Fruit fly (Drosophila melanogaster) whole organism, embryonic: Measurements from ENCODE around the gene SsRbeta.

Source experiments
- Atf6 ChIP-seq: fragments of 200-800 bp; sonication (Bioruptor generic); IDR thresholded peaks from 2 replicates; pipeline ENCODE4 v1.3.6; 2022; ENCODE audit warnings: missing biosample characterization, missing genetic modification characterization
- BEAF-32 ChIP-seq: fragments of 200-800 bp; sonication (Bioruptor generic); optimal IDR thresholded peaks from 3 replicates; lab custom pipeline; 2017; ENCODE audit warnings: missing biosample characterization, missing genetic modification characterization, mild to moderate bottlenecking, moderate library complexity, missing genetic modification reagents
- Bdp1 ChIP-seq: fragments of 200-800 bp; sonication (Bioruptor generic); optimal IDR thresholded peaks from 3 replicates; lab custom pipeline; 2016; ENCODE audit warnings: missing biosample characterization, missing genetic modification characterization
- CG10274 ChIP-seq: fragments of 200-800 bp; sonication (Bioruptor generic); optimal IDR thresholded peaks from 3 replicates; lab custom pipeline; 2017; ENCODE audit warnings: missing biosample characterization, mild to moderate bottlenecking, missing genetic modification characterization
- CG14965 ChIP-seq: fragments of 200-800 bp; sonication (Bioruptor generic); optimal IDR thresholded peaks from 2 replicates; lab custom pipeline; 2016; ENCODE audit warnings: missing biosample characterization, missing genetic modification characterization, borderline replicate concordance
- CG15011 ChIP-seq: fragments of 200-800 bp; sonication (Bioruptor generic); optimal IDR thresholded peaks from 3 replicates; lab custom pipeline; 2018; ENCODE audit warnings: missing biosample characterization, mild to moderate bottlenecking, missing genetic modification characterization
- CG16779 ChIP-seq: fragments of 200-800 bp; sonication (Bioruptor generic); IDR thresholded peaks from 2 replicates; pipeline ENCODE4 v1.3.6; 2022; ENCODE audit warnings: missing biosample characterization, missing genetic modification characterization
- CG17328 ChIP-seq: fragments of 200-800 bp; sonication (Bioruptor generic); IDR thresholded peaks from 2 replicates; pipeline ENCODE4 v1.3.6; 2022; ENCODE audit warnings: missing biosample characterization, missing genetic modification characterization
- CG30403 ChIP-seq: fragments of 200-800 bp; sonication (Bioruptor generic); optimal IDR thresholded peaks from 3 replicates; lab custom pipeline; 2016; ENCODE audit warnings: missing biosample characterization, missing genetic modification characterization
- CG30431 ChIP-seq: fragments of 200-800 bp; sonication (Bioruptor generic); optimal IDR thresholded peaks from 2 replicates; lab custom pipeline; 2017; ENCODE audit warnings: missing biosample characterization, missing genetic modification characterization
- CG32767 ChIP-seq: fragments of 200-800 bp; sonication (Bioruptor generic); IDR thresholded peaks from 2 replicates; pipeline ENCODE4 v1.3.6; 2022; ENCODE audit warnings: missing biosample characterization, missing genetic modification characterization
- CG3407 ChIP-seq: fragments of 200-800 bp; sonication (Bioruptor generic); optimal IDR thresholded peaks from 2 replicates; lab custom pipeline; 2018; ENCODE audit warnings: missing biosample characterization, mild to moderate bottlenecking, missing genetic modification characterization
- CG34376 ChIP-seq: fragments of 200-800 bp; sonication (Bioruptor generic); optimal IDR thresholded peaks from 2 replicates; lab custom pipeline; 2018; ENCODE audit warnings: missing biosample characterization, mild to moderate bottlenecking, missing genetic modification characterization
- CG43689 ChIP-seq: fragments of 200-800 bp; sonication (Bioruptor generic); IDR thresholded peaks from 2 replicates; pipeline ENCODE4 v1.3.6; 2022; ENCODE audit warnings: missing biosample characterization, missing genetic modification characterization
- CG4820 ChIP-seq: fragments of 200-800 bp; sonication (Bioruptor generic); optimal IDR thresholded peaks from 3 replicates; lab custom pipeline; 2016; ENCODE audit warnings: missing biosample characterization, missing genetic modification characterization
- CG6272 ChIP-seq: fragments of 200-800 bp; sonication (Bioruptor generic); IDR thresholded peaks from 2 replicates; pipeline ENCODE4 v1.3.6; 2022; ENCODE audit warnings: missing biosample characterization, missing genetic modification characterization
- CG6654 ChIP-seq: fragments of 200-800 bp; sonication (Bioruptor generic); optimal IDR thresholded peaks from 2 replicates; lab custom pipeline; 2017; ENCODE audit warnings: missing biosample characterization, mild to moderate bottlenecking, missing genetic modification characterization
- CG7357 ChIP-seq: fragments of 200-800 bp; sonication (Bioruptor generic); IDR thresholded peaks from 3 replicates; pipeline ENCODE4 v1.3.6; 2022; ENCODE audit warnings: missing biosample characterization, missing genetic modification characterization
- CG7963 ChIP-seq: fragments of 200-800 bp; sonication (Bioruptor generic); IDR thresholded peaks from 3 replicates; pipeline ENCODE4 v1.3.6; 2022; ENCODE audit warnings: missing biosample characterization, missing genetic modification characterization; ENCODE audit not compliant: partially characterized antibody
- CG9727 ChIP-seq: fragments of 200-800 bp; sonication (Bioruptor generic); optimal IDR thresholded peaks from 3 replicates; lab custom pipeline; 2017; ENCODE audit warnings: missing biosample characterization, mild to moderate bottlenecking, missing genetic modification characterization
- CTCF ChIP-seq: fragments of 200-800 bp; sonication (Bioruptor generic); optimal IDR thresholded peaks from 2 replicates; lab custom pipeline; 2017; ENCODE audit warnings: missing biosample characterization, mild to moderate bottlenecking, missing genetic modification characterization, moderate library complexity
- D ChIP-seq, 2 experiments: fragments of 200-800 bp in 1 of 2; fragments of >200 bp in 1 of 2; sonication (Bioruptor generic) in 1 of 2; optimal IDR thresholded peaks; 2 replicates in 1 of 2; 3 replicates in 1 of 2; lab custom pipeline; 2017; ENCODE audit warnings: mild to moderate bottlenecking in 1 of 2, missing biosample characterization in 1 of 2, missing genetic modification characterization in 1 of 2, missing genetic modification reagents in 1 of 2
- Elba2 ChIP-seq: fragments of 200-800 bp; sonication (Bioruptor generic); optimal IDR thresholded peaks from 3 replicates; lab custom pipeline; 2016; ENCODE audit warnings: missing biosample characterization, missing genetic modification characterization
- Ets97D ChIP-seq: fragments of 200-800 bp; sonication (Bioruptor generic); optimal IDR thresholded peaks from 3 replicates; lab custom pipeline; 2016; ENCODE audit warnings: missing biosample characterization, missing genetic modification characterization
- H2.0 ChIP-seq: fragments of 200-800 bp; sonication (Bioruptor generic); IDR thresholded peaks from 2 replicates; pipeline ENCODE4 v1.3.6; 2022; ENCODE audit warnings: missing biosample characterization, missing genetic modification characterization
- HmgD ChIP-seq: fragments of 200-800 bp; sonication (Bioruptor generic); optimal IDR thresholded peaks from 3 replicates; lab custom pipeline; 2016; ENCODE audit warnings: missing biosample characterization, missing genetic modification characterization
- Jarid2 ChIP-seq: fragments of 200-800 bp; sonication (Bioruptor generic); optimal IDR thresholded peaks from 3 replicates; lab custom pipeline; 2017; ENCODE audit warnings: mild to moderate bottlenecking, missing biosample characterization, missing genetic modification reagents, missing genetic modification characterization
- Lim3 ChIP-seq: fragments of 200-800 bp; sonication (Bioruptor generic); IDR thresholded peaks from 2 replicates; pipeline ENCODE4 v1.3.6; 2022; ENCODE audit warnings: missing biosample characterization, missing genetic modification characterization
- Poxn ChIP-seq: fragments of 200-800 bp; sonication (Bioruptor generic); IDR thresholded peaks from 2 replicates; pipeline ENCODE4 v1.3.6; 2022; ENCODE audit warnings: missing biosample characterization, missing genetic modification characterization
- Sry-β ChIP-seq: fragments of 200-800 bp; sonication (Bioruptor generic); optimal IDR thresholded peaks from 2 replicates; lab custom pipeline; 2018; ENCODE audit warnings: missing biosample characterization, mild to moderate bottlenecking, missing genetic modification characterization, moderate library complexity
- ash1 ChIP-seq: fragments of 200-800 bp; sonication (Bioruptor generic); optimal IDR thresholded peaks from 2 replicates; lab custom pipeline; 2018; ENCODE audit warnings: missing biosample characterization, mild to moderate bottlenecking, missing genetic modification characterization
- bbx ChIP-seq: fragments of 200-800 bp; sonication (Bioruptor generic); IDR thresholded peaks from 2 replicates; pipeline ENCODE4 v1.3.6; 2022; ENCODE audit warnings: missing biosample characterization, missing genetic modification characterization; ENCODE audit not compliant: partially characterized antibody
- chif ChIP-seq, 2 experiments: fragments of 200-800 bp; sonication (Bioruptor generic); optimal IDR thresholded peaks; 3 replicates each; lab custom pipeline; 2016; ENCODE audit warnings: missing biosample characterization in 2 of 2, missing genetic modification characterization in 2 of 2
- chinmo ChIP-seq: fragments of 200-800 bp; sonication (Bioruptor generic); IDR thresholded peaks from 4 replicates; pipeline ENCODE4 v1.3.6; 2022; ENCODE audit warnings: missing biosample characterization, missing genetic modification characterization; ENCODE audit not compliant: partially characterized antibody
- ci ChIP-seq: fragments of 200-800 bp; sonication (Bioruptor generic); IDR thresholded peaks from 3 replicates; pipeline ENCODE4 v1.3.6; 2022; ENCODE audit warnings: missing biosample characterization, missing genetic modification characterization
- dan ChIP-seq: fragments of 200-800 bp; sonication (Bioruptor generic); IDR thresholded peaks from 2 replicates; pipeline ENCODE4 v1.3.6; 2022; ENCODE audit warnings: missing biosample characterization, missing genetic modification characterization
- dmrt11E ChIP-seq: fragments of 200-800 bp; sonication (Bioruptor generic); optimal IDR thresholded peaks from 3 replicates; lab custom pipeline; 2018; ENCODE audit warnings: missing biosample characterization, mild to moderate bottlenecking, missing genetic modification characterization, moderate library complexity
- fd3F ChIP-seq: fragments of 200-800 bp; sonication (Bioruptor generic); optimal IDR thresholded peaks from 2 replicates; lab custom pipeline; 2018; ENCODE audit warnings: missing biosample characterization, mild to moderate bottlenecking, missing genetic modification characterization, moderate library complexity
- hth ChIP-seq: fragments of >200 bp; optimal IDR thresholded peaks from 2 replicates; lab custom pipeline; 2017; ENCODE audit warnings: inconsistent platforms
- insv ChIP-seq, 2 experiments: fragments of 200-800 bp; sonication (Bioruptor generic); optimal IDR thresholded peaks; 3 replicates each; lab custom pipeline; 2016 to 2018; ENCODE audit warnings: missing biosample characterization in 2 of 2, missing genetic modification characterization in 2 of 2
- inv ChIP-seq: fragments of 200-800 bp; sonication (Bioruptor generic); IDR thresholded peaks from 2 replicates; pipeline ENCODE4 v1.3.6; 2022; ENCODE audit warnings: missing biosample characterization, missing genetic modification characterization; ENCODE audit not compliant: partially characterized antibody
- lov ChIP-seq, 2 experiments: fragments of 200-800 bp in 1 of 2; fragments of >200 bp in 1 of 2; sonication (Bioruptor generic) in 1 of 2; IDR thresholded peaks in 1 of 2; optimal IDR thresholded peaks in 1 of 2; 2 replicates in 1 of 2; 3 replicates in 1 of 2; pipeline versions ENCODE4 v1.3.6 to Lab custom; 2017 to 2022; ENCODE audit warnings: missing biosample characterization in 1 of 2, missing genetic modification characterization in 1 of 2
- maf-S ChIP-seq: fragments of 200-800 bp; sonication (Bioruptor generic); optimal IDR thresholded peaks from 2 replicates; lab custom pipeline; 2016; ENCODE audit warnings: missing biosample characterization, missing genetic modification characterization
- row ChIP-seq: fragments of 200-800 bp; sonication (Bioruptor generic); IDR thresholded peaks from 3 replicates; pipeline ENCODE4 v1.3.6; 2022; ENCODE audit warnings: missing biosample characterization, missing genetic modification characterization
- run ChIP-seq: fragments of 200-800 bp; sonication (Bioruptor generic); optimal IDR thresholded peaks from 3 replicates; lab custom pipeline; 2018; ENCODE audit warnings: missing biosample characterization, mild to moderate bottlenecking, missing genetic modification characterization
- sens ChIP-seq: fragments of 200-800 bp; sonication (Bioruptor generic); peaks from one replicate; lab custom pipeline; 2016; ENCODE audit warnings: missing biosample characterization, missing genetic modification characterization
- sens-2 ChIP-seq: fragments of 200-800 bp; sonication (Bioruptor generic); IDR thresholded peaks from 2 replicates; pipeline ENCODE4 v1.3.6; 2022; ENCODE audit warnings: missing biosample characterization, missing genetic modification characterization
- ssp ChIP-seq: fragments of 200-800 bp; sonication (Bioruptor generic); IDR thresholded peaks from 2 replicates; pipeline ENCODE4 v1.3.6; 2022; ENCODE audit warnings: missing biosample characterization, missing genetic modification characterization
- unpg ChIP-seq: fragments of 200-800 bp; sonication (Bioruptor generic); optimal IDR thresholded peaks from 3 replicates; lab custom pipeline; 2018; ENCODE audit warnings: missing biosample characterization, mild to moderate bottlenecking, missing genetic modification characterization, moderate library complexity
- wek ChIP-seq: fragments of 200-800 bp; sonication (Bioruptor generic); optimal IDR thresholded peaks from 3 replicates; lab custom pipeline; 2018; ENCODE audit warnings: missing biosample characterization, mild to moderate bottlenecking, missing genetic modification characterization, moderate library complexity

SsRbeta gene

DNA sequence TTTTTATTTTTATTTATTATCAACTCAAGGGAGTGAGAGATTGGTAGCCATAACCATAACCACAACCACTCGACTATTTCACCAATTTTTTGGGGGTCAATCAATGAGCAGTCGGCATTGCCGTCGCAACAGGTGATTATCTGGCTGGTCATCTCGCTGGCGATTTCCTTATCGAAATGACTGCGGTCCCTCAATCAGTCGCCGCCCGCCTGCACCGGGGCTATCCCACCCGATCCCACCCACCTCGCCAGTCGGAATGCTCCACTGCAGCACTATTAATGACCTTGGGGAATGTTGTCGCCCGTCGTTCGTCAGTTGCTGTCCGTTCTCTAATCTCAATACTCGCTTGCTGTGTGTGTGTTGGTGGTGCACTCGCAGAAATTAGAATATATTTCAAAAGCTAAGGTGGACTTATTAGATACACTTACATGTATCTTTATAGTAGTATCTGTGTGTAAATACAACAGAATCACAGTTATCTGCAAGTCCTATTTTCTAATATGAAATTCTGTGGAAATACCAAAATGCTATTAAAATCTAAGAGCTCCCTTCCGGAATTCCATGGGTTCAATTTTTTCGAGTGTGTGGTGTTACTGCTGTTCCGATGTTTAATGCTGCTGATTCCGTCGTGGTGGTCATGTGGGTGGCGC, 31.1 kb downstream of the SsRbeta start (continued):
- TF ChIP-seq Jarid2 = peak; percentile 21
- peak; percentile 4 for TF ChIP-seq run (tag; lab: Kevin White, UChicago)
- no peak for TF ChIP-seq Elba2 (GFP tag; lab: Kevin White, UChicago)
- no peak for TF ChIP-seq H2.0
- peak; percentile 41 for TF ChIP-seq maf-S (GFP tag; lab: Kevin White, UChicago)
- TF ChIP-seq unpg (GFP tag; lab: Kevin White, UChicago) = peak; percentile 54
- TF ChIP-seq dan (GFP tag; lab: Robert Waterston, UW) = no peak
- TF ChIP-seq Atf6 (GFP tag; lab: Robert Waterston, UW) = peak; percentile 72
- TF ChIP-seq sens (GFP tag; lab: Kevin White, UChicago) = peak; percentile 83
- no peak for TF ChIP-seq CG14965 (GFP tag; lab: Kevin White, UChicago)
- TF ChIP-seq Lim3 = no peak
- peak; percentile 41 for TF ChIP-seq CG10274 (GFP tag; lab: Kevin White, UChicago)
- no peak for TF ChIP-seq CG16779 (GFP tag; lab: Robert Waterston, UW)
- TF ChIP-seq Bdp1 (GFP tag; lab: Kevin White, UChicago) = peak; percentile 65
- TF ChIP-seq ash1 (GFP tag; lab: Kevin White, UChicago) = no peak
- TF ChIP-seq CTCF = no peak
- no peak for TF ChIP-seq ci (GFP tag; lab: Robert Waterston, UW)
- TF ChIP-seq CG30403 (GFP tag; lab: Kevin White, UChicago) = peak; percentile 67
- TF ChIP-seq CG4820 (GFP tag; lab: Kevin White, UChicago) = peak; percentile 33
- TF ChIP-seq ssp (GFP tag; lab: Robert Waterston, UW) = peak; percentile 39; the same call in 1 of the 2 replicates
- no peak for TF ChIP-seq hth
- TF ChIP-seq bbx (GFP tag; lab: Robert Waterston, UW) = no peak
- peak; percentile 56; the same call in 2 of the 4 replicates for TF ChIP-seq chinmo (GFP tag; lab: Robert Waterston, UW)
- TF ChIP-seq insv (GFP tag; optimal IDR thresholded peaks at IDR 0.05; lab: Kevin White, UChicago) = no peak
- peak; percentile 25 for TF ChIP-seq CG6654 (GFP tag; lab: Kevin White, UChicago)
- TF ChIP-seq CG30431 (GFP tag; lab: Kevin White, UChicago) = peak; percentile 33
- TF ChIP-seq chif (GFP tag; optimal IDR thresholded peaks at IDR 0.05; lab: Kevin White, UChicago) = peak; percentile 31 to 50
- no peak for TF ChIP-seq CG3407 (GFP tag; lab: Kevin White, UChicago)
- TF ChIP-seq sens-2 (GFP tag; lab: Robert Waterston, UW) = no peak
- TF ChIP-seq lov (optimal IDR thresholded peaks at IDR 0.05; lab: Kevin White, UChicago) = no peak
- TF ChIP-seq lov (GFP tag; IDR thresholded peaks at IDR 0.05; lab: Robert Waterston, UW) = no peak
- no peak for TF ChIP-seq Ets97D (GFP tag; lab: Kevin White, UChicago)
- TF ChIP-seq wek = no peak
- no peak for TF ChIP-seq HmgD (GFP tag; lab: Kevin White, UChicago)
- no peak for TF ChIP-seq CG32767 (GFP tag; lab: Robert Waterston, UW)
- 0 out of 3 replicates have a peak, but pooled peaks have one; percentile 35 for TF ChIP-seq CG7357 (GFP tag; lab: Robert Waterston, UW)
- TF ChIP-seq row = peak; percentile 87
- peak; percentile 47 for TF ChIP-seq CG34376 (GFP tag; lab: Kevin White, UChicago)
- peak; percentile 70 for TF ChIP-seq fd3F
- no peak for TF ChIP-seq CG6272 (GFP tag; lab: Robert Waterston, UW)
- TF ChIP-seq dmrt11E = no peak
- TF ChIP-seq CG9727 (GFP tag; lab: Kevin White, UChicago) = peak; percentile 56
- no peak for TF ChIP-seq Sry-β (GFP tag; lab: Kevin White, UChicago)
- TF ChIP-seq BEAF-32 (GFP tag; lab: Kevin White, UChicago) = no peak
- TF ChIP-seq Poxn = no peak
- TF ChIP-seq CG17328 (GFP tag; lab: Robert Waterston, UW) = no peak
- no peak for TF ChIP-seq D (optimal IDR thresholded peaks at IDR 0.05; lab: Kevin White, UChicago)
- TF ChIP-seq D (GFP tag; optimal IDR thresholded peaks at IDR 0.05; lab: Kevin White, UChicago) = peak; percentile 13
- no peak for TF ChIP-seq CG7963
- peak; percentile 42 for TF ChIP-seq CG15011
- no peak for TF ChIP-seq CG43689 (GFP tag; lab: Robert Waterston, UW)
- TF ChIP-seq inv (GFP tag; lab: Robert Waterston, UW) = no peak
